Worm (Caenorhabditis elegans): ENCODE measurements around the gene dhs-26.

Gene dhs-26

DNA sequence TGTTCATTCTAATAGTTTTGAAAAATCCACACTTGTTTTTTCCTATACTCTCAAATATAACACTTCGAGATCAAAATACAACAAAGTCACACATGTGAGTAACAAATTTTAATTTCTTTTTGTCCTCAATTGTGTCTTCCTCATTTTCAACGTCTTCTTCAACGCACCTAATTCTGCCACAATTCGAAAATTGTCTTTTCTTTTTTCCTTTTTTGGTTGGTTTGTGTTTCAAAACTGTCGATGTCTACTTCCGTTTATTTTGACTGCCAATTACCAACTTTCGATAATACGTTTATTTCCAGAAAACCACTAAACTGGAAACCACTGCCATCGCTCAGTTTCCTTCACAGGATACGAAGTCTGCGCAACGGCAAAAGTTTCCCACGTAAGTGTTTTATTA is 29.5 kb downstream of the dhs-26 start, which contains the start of gene F11D5.1:
Gene F11D5.1 (plus strand): TSS at position 301 of the 400 bp plus-strand sequence.
- TF ChIP-seq zip-2 (tag; optimal IDR thresholded peaks at IDR 0.05) (no peak), F44E2.7 (GFP tag; IDR thresholded peaks at IDR 0.05) (no peak), lin-13 (GFP tag; optimal IDR thresholded peaks at IDR 0.05) (no peak), snpc-4 (tag; optimal IDR thresholded peaks at IDR 0.05) (no peak), daf-8 (GFP tag; IDR thresholded peaks at IDR 0.05) (no peak), saeg-2 (GFP tag; IDR thresholded peaks at IDR 0.05) (no peak), ceh-20 (GFP tag; IDR thresholded peaks at IDR 0.05) (no peak), ces-1 (GFP tag; optimal IDR thresholded peaks at IDR 0.05) (no peak), zag-1 (tag; optimal IDR thresholded peaks at IDR 0.05) (no peak), lin-38 (GFP tag; IDR thresholded peaks at IDR 0.05) (no peak), lsy-2 (tag; optimal IDR thresholded peaks at IDR 0.05) (no peak), F49E8.2 (tag; optimal IDR thresholded peaks at IDR 0.05; ENCODE audit: borderline replicate concordance) (no peak)

DNA sequence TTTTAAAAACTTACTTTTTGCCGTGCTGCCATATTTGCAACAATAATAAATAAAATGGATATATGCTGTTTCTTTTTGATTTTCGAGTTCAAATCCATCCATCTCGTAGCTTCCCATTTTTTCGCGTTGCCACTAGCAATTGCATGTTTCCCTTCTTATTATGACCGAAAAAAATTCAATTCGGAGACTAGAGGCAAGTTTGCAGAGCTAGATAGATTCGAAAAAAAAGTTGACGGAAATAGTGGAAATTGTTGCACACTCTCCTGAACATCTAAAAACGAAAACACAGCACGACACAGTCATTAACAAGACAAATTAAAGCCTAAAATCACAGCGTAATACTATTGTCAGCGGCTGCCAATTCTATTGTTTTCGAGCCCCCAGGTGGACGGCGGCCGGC is 36.1 kb downstream of the dhs-26 start, which contains the start of gene F11D5.6:
Gene F11D5.6 (minus strand): TSS at position 101 of the 400 bp plus-strand sequence.
- no peak for TF ChIP-seq mep-1 (tag; optimal IDR thresholded peaks at IDR 0.05)
- no peak for TF ChIP-seq php-3 (GFP tag; IDR thresholded peaks at IDR 0.05)
- TF ChIP-seq F44E2.7 (GFP tag; IDR thresholded peaks at IDR 0.05), result no peak
- no peak for TF ChIP-seq vab-7 (GFP tag; IDR thresholded peaks at IDR 0.05)
- TF ChIP-seq pha-4 (GFP tag; IDR thresholded peaks at IDR 0.05), result no peak
- TF ChIP-seq pha-4 (tag; optimal IDR thresholded peaks at IDR 0.05), result no peak
- no peak for TF ChIP-seq nhr-76 (tag; optimal IDR thresholded peaks at IDR 0.05)
- no peak for TF ChIP-seq zip-2 (tag; optimal IDR thresholded peaks at IDR 0.05)
- no peak for TF ChIP-seq egl-43 (GFP tag; IDR thresholded peaks at IDR 0.05)
- no peak for TF ChIP-seq unc-130 (GFP tag; optimal IDR thresholded peaks at IDR 0.05)
- no peak for TF ChIP-seq lir-3 (tag; optimal IDR thresholded peaks at IDR 0.05)
- no peak for TF ChIP-seq tag-97 (GFP tag; IDR thresholded peaks at IDR 0.05)
- TF ChIP-seq daf-12 (tag; optimal IDR thresholded peaks at IDR 0.05), result no peak
- no peak for TF ChIP-seq pqm-1 (tag; optimal IDR thresholded peaks at IDR 0.05)
- no peak for TF ChIP-seq D1046.2 (GFP tag; IDR thresholded peaks at IDR 0.05)

- TF ChIP-seq aha-1 (tag), result peak; percentile 43
- TF ChIP-seq hlh-11 (tag; optimal IDR thresholded peaks at IDR 0.05), result no peak
- no peak for TF ChIP-seq ztf-7 (tag; optimal IDR thresholded peaks at IDR 0.05)
Measured at ce11 chrX:3316830-3317229, 45.5 kb downstream of the dhs-26 start.

DNA sequence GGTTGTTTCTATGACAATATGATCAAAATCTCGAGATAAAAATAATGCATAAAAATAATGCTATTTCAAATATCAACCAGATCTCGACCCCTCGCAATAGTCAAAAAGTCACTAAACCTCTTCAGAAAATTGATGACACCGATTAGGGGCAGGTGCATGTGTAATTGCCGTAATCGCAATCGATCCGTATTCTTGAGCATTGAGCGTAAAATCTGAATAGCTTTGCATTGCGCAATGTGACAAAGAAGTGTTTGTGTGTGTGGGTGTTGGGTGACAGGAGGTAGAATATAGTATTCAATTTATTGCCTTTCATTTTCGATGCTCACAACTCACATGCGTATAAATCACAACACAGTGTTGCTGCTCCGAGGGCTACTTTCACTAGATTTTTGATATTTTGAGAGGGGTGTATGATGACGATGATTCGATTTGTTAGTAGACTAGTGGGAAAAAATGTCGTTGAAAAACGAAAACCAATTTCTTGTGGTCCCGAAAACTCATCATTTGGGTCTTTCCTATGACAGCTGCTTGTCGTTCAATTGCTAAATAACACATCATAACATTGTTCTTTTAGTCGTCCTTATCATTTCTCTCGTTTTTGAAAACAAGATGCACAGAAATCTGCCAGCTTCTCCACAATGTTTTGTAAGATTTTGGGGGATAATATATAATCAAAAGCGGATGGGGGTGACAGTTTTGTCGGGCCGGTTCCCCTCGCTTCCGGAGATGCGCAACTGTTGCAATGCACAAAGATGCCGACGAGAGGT is 46.2 kb downstream of the dhs-26 start:
- peak in 1 of 2 experiments; percentile 63 for TF ChIP-seq daf-16 (GFP tag; optimal IDR thresholded peaks at IDR 0.05)
- TF ChIP-seq daf-16 (tag; optimal IDR thresholded peaks at IDR 0.05), result no peak
- no peak for TF ChIP-seq cey-2 (tag; optimal IDR thresholded peaks at IDR 0.05; ENCODE audit: borderline replicate concordance, insufficient read depth)

DNA sequence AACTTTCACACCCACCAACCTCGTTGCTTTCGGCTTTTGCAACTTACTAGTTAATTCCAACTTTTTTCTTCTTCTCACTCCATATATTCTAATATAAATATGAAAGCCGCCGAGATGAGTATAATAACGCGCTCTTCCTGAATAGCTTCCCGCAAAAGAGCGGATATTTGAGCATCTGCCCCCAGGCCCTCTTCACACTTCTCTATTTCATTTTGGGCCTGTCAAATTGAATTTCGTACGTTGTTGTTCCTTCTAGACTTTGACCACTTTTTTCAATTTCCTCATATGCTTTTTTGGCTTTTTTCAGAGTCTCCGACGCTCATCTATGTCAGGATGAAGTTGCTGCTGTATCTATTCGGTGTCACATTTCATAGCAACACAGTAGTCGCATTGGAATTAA is 47.3 kb downstream of the dhs-26 start, which contains the start of gene ddr-2:
Gene ddr-2 (plus strand): TSS at position 301 of the 400 bp plus-strand sequence.
- TF ChIP-seq mdt-29 (GFP tag; IDR thresholded peaks at IDR 0.05) (no peak), daf-19 (GFP tag; conservative IDR thresholded peaks at IDR 0.05) (no peak), F49E8.2 (tag; optimal IDR thresholded peaks at IDR 0.05; ENCODE audit: borderline replicate concordance) (no peak), hlh-30 (tag; optimal IDR thresholded peaks at IDR 0.05; ENCODE audit: insufficient read depth) (no peak), zfp-2 (tag; optimal IDR thresholded peaks at IDR 0.05) (no peak), dve-1 (tag; optimal IDR thresholded peaks at IDR 0.05; ENCODE audit: insufficient read depth) (no peak), ceh-82 (tag; optimal IDR thresholded peaks at IDR 0.05) (no peak), lsy-2 (tag; optimal IDR thresholded peaks at IDR 0.05) (no peak), nhr-77 (tag; optimal IDR thresholded peaks at IDR 0.05) (no peak), fkh-10 (GFP tag; optimal IDR thresholded peaks at IDR 0.05) (no peak), dmd-9 (GFP tag; IDR thresholded peaks at IDR 0.05) (no peak), F44E2.7 (GFP tag; IDR thresholded peaks at IDR 0.05) (no peak), T20F7.1 (GFP tag; optimal IDR thresholded peaks at IDR 0.05) (no peak)

Data from whole organism, L4 larva.